Fruit fly (Drosophila melanogaster): ENCODE results near the gene crp.
A peak's percentile ranks its signal among the peaks of the same experiment; 100 is the strongest.

Gene crp

DNA sequence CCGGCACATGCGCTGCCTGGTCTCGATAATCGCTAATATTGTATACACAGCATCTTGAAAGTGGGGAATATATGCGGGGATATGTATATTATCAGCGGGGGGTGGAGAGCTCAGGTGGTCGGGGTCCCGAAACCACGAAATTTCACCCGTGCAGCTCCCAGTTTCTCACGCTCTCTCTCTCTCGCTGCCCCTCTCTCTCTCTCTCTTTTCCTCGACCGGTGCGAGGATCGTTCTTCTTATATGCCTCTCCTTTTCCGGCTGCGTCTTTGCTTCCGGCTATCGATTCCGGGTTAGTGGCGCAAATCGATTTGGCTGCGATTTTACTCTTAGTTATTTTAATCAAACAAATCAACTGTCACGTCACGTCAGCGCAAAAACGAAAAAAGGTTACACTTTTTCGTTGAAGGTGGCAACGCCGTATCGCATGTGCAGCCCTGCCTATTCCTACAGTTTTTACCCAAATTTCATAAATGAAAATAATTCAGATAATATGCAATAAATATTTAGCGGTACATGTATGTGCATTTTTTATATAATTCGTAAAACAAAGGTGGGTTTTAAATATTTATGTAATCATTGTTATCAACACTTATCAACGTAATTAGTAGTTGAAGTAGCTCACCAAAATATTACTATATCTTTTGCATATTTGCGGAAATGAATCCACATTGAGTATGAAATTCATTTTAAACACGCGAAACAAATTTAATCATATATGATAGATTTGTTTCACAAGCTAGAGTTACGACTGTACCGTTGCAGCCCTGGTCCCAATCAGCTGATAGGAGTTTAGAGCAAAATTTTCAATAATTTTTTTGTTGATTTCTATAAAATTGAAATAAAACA is 12.2 kb upstream of the crp start, which contains the start of the genes heix and CG17328 (continued):
- TF ChIP-seq CG10209 (GFP tag; optimal IDR thresholded peaks at IDR 0.05) (no peak), unc-4 (GFP tag; IDR thresholded peaks at IDR 0.05; ENCODE audit: partially characterized antibody) (no peak), BtbVII (GFP tag; optimal IDR thresholded peaks at IDR 0.05) (peak; percentile 39), CG3838 (GFP tag; optimal IDR thresholded peaks at IDR 0.05) (no peak), CG14050 (GFP tag; IDR thresholded peaks at IDR 0.05) (peak; percentile 54), CG17829 (tag; optimal IDR thresholded peaks at IDR 0.05) (peak; percentile 71), lov (optimal IDR thresholded peaks at IDR 0.05) (no peak), lov (GFP tag; IDR thresholded peaks at IDR 0.05) (no peak), Chrac-16 (GFP tag; optimal IDR thresholded peaks at IDR 0.05) (peak; percentile 81), slp2 (GFP tag; optimal IDR thresholded peaks at IDR 0.05) (peak; percentile 5), CG8281 (tag; optimal IDR thresholded peaks at IDR 0.05) (peak; percentile 39), ttk (GFP tag; IDR thresholded peaks at IDR 0.05) (peak; percentile 68), CG30403 (GFP tag; optimal IDR thresholded peaks at IDR 0.05) (peak; percentile 88), Lhr (GFP tag; optimal IDR thresholded peaks at IDR 0.05) (no peak), twi (tag; optimal IDR thresholded peaks at IDR 0.05) (peak; percentile 49), CG32532 (GFP tag; IDR thresholded peaks at IDR 0.05) (peak; percentile 82; the same call in 1 of the 2 replicates), CG7963 (GFP tag; IDR thresholded peaks at IDR 0.05; ENCODE audit: partially characterized antibody) (no peak), bcd (GFP tag; optimal IDR thresholded peaks at IDR 0.05) (peak; percentile 74), H15 (GFP tag; IDR thresholded peaks at IDR 0.05) (peak; percentile 70; the same call in 2 of the 3 replicates), wdn (GFP tag; IDR thresholded peaks at IDR 0.05) (0 out of 2 replicates have a peak, but pooled peaks have one; percentile 73), Myb (GFP tag; optimal IDR thresholded peaks at IDR 0.05) (peak; percentile 39), esg (GFP tag; conservative IDR thresholded peaks at IDR 0.05) (peak; percentile 59), CG9437 (GFP tag; optimal IDR thresholded peaks at IDR 0.05) (peak; percentile 92), CG10979 (tag; optimal IDR thresholded peaks at IDR 0.05) (peak; percentile 45), cato (GFP tag; optimal IDR thresholded peaks at IDR 0.05; ENCODE audit: borderline replicate concordance) (peak; percentile 69), Vsx1 (GFP tag; optimal IDR thresholded peaks at IDR 0.05) (no peak), CG17186 (GFP tag; optimal IDR thresholded peaks at IDR 0.05) (peak; percentile 61), CG17359 (tag; optimal IDR thresholded peaks at IDR 0.05) (peak; percentile 63), odd (GFP tag; optimal IDR thresholded peaks at IDR 0.05) (peak; percentile 19), Dip3 (GFP tag; optimal IDR thresholded peaks at IDR 0.05) (peak; percentile 69), zen2 (GFP tag; IDR thresholded peaks at IDR 0.05; ENCODE audit: partially characterized antibody) (no peak), CG7271 (tag; optimal IDR thresholded peaks at IDR 0.05) (peak; percentile 6), gfzf (GFP tag; optimal IDR thresholded peaks at IDR 0.05) (peak; percentile 72), CG42726 (GFP tag; IDR thresholded peaks at IDR 0.05; ENCODE audit: partially characterized antibody) (0 out of 2 replicates have a peak, but pooled peaks have one; percentile 30), HLH4C (GFP tag; IDR thresholded peaks at IDR 0.05; ENCODE audit: partially characterized antibody) (no peak), Stat92E (GFP tag; optimal IDR thresholded peaks at IDR 0.05) (no peak), zfh2 (GFP tag; optimal IDR thresholded peaks at IDR 0.05) (peak; percentile 69), chm (GFP tag; IDR thresholded peaks at IDR 0.05) (peak; percentile 28; the same call in 1 of the 2 replicates), Ptx1 (GFP tag; IDR thresholded peaks at IDR 0.05) (peak; percentile 81), emc (GFP tag; optimal IDR thresholded peaks at IDR 0.05) (peak; percentile 13), CG34376 (GFP tag; optimal IDR thresholded peaks at IDR 0.05) (peak; percentile 61), CG32772 (GFP tag; IDR thresholded peaks at IDR 0.05) (peak; percentile 81), CG3163 (GFP tag; optimal IDR thresholded peaks at IDR 0.05) (no peak), CG11723 (GFP tag; optimal IDR thresholded peaks at IDR 0.05) (no peak), unpg (GFP tag; optimal IDR thresholded peaks at IDR 0.05) (peak; percentile 68), CG7357 (GFP tag; IDR thresholded peaks at IDR 0.05) (peak; percentile 34; the same call in 1 of the 3 replicates), Doc3 (GFP tag; IDR thresholded peaks at IDR 0.05; ENCODE audit: partially characterized antibody) (no peak), CG30020 (tag; optimal IDR thresholded peaks at IDR 0.05) (peak; percentile 64)

Data from whole organism, embryonic.